Worm (Caenorhabditis elegans) whole organism, early embryonic: ENCODE measurements around the gene ZK177.9.

Source experiments
- aly-1 ChIP-seq: sonication (generic microtip); optimal IDR thresholded peaks from 2 replicates; lab custom pipeline; 2016; ENCODE audit warnings: missing genetic modification characterization, missing compliant biosample characterization
- ama-1 ChIP-seq: fragments of 150-350 bp; optimal IDR thresholded peaks from 2 replicates; lab custom pipeline; 2014
- flt-1 ChIP-seq: fragments of 200-800 bp; sonication (Bioruptor generic); IDR thresholded peaks from 2 replicates; pipeline ENCODE4 v1.3.6; 2022; ENCODE audit warnings: missing genetic modification characterization, missing compliant biosample characterization
- hnd-1 ChIP-seq: sonication (generic microtip); optimal IDR thresholded peaks from 2 replicates; lab custom pipeline; 2016; ENCODE audit warnings: missing genetic modification characterization, missing compliant biosample characterization
- pes-1 ChIP-seq: fragments of 200-800 bp; sonication (Bioruptor generic); IDR thresholded peaks from 2 replicates; pipeline ENCODE4 v1.3.6; 2022; ENCODE audit warnings: missing genetic modification reagents, missing genetic modification characterization, missing compliant biosample characterization
- sea-1 ChIP-seq: fragments of 200-800 bp; sonication (Bioruptor generic); conservative IDR thresholded peaks from 2 replicates; pipeline ENCODE4 v1.3.6; 2022; ENCODE audit warnings: missing genetic modification characterization, missing compliant biosample characterization
- tbx-37 ChIP-seq: fragments of 200-800 bp; sonication (Bioruptor generic); conservative IDR thresholded peaks from 2 replicates; pipeline ENCODE4 v1.3.6; 2022; ENCODE audit warnings: missing genetic modification reagents, missing genetic modification characterization, missing compliant biosample characterization

- TF ChIP-seq flt-1 (GFP tag; lab: Robert Waterston, UW): no peak
- TF ChIP-seq hnd-1: no peak
- TF ChIP-seq sea-1 (GFP tag; lab: Robert Waterston, UW): no peak
- no peak for TF ChIP-seq tbx-37 (GFP tag; lab: Robert Waterston, UW)
- no peak for TF ChIP-seq ama-1 (lab: Kevin White, UChicago)
- no peak for TF ChIP-seq pes-1
- TF ChIP-seq aly-1 (tag; lab: Kevin White, UChicago): no peak
Observed at ce11 chrII:5561392-5561791, 43.8 kb upstream of the ZK177.9 start, which contains the start of gene C17C3.3.
